Worm (Caenorhabditis elegans) whole organism, L3 larva: Measurements from ENCODE around the gene his-73.

ENCODE experiments used
- aly-2 ChIP-seq: fragments of 150-350 bp; optimal IDR thresholded peaks from 2 replicates; lab custom pipeline; 2014; ENCODE audit warnings: missing biosample characterization, missing genetic modification characterization
- ama-1 ChIP-seq: fragments of 150-350 bp; optimal IDR thresholded peaks from 2 replicates; lab custom pipeline; 2018
- ceh-9 ChIP-seq: sonication (generic microtip); optimal IDR thresholded peaks from 2 replicates; lab custom pipeline; 2018; ENCODE audit warnings: missing biosample characterization, missing genetic modification characterization
- daf-12 ChIP-seq: fragments of 150-350 bp; optimal IDR thresholded peaks from 2 replicates; lab custom pipeline; 2014; ENCODE audit warnings: missing biosample characterization, missing genetic modification reagents, missing genetic modification characterization
- elt-1 ChIP-seq: fragments of 150-350 bp; optimal IDR thresholded peaks from 2 replicates; lab custom pipeline; 2014; ENCODE audit warnings: missing biosample characterization, missing genetic modification characterization
- fkh-10 ChIP-seq: sonication (generic microtip); optimal IDR thresholded peaks from 2 replicates; lab custom pipeline; 2017; ENCODE audit warnings: missing biosample characterization, missing genetic modification reagents, missing genetic modification characterization
- fos-1 ChIP-seq: fragments of 150-350 bp; optimal IDR thresholded peaks from 2 replicates; lab custom pipeline; 2014; ENCODE audit warnings: missing biosample characterization, missing genetic modification characterization
- lin-39 ChIP-seq: fragments of 150-350 bp; optimal IDR thresholded peaks from 2 replicates; lab custom pipeline; 2018; ENCODE audit warnings: missing biosample characterization, missing genetic modification reagents, missing genetic modification characterization
- lsy-12 ChIP-seq: sonication (generic microtip); optimal IDR thresholded peaks from 2 replicates; lab custom pipeline; 2016; ENCODE audit warnings: mild to moderate bottlenecking, missing genetic modification characterization, missing compliant biosample characterization
- mdl-1 ChIP-seq: fragments of 150-350 bp; optimal IDR thresholded peaks from 2 replicates; lab custom pipeline; 2014; ENCODE audit warnings: missing biosample characterization, missing genetic modification characterization
- nhr-11 ChIP-seq: fragments of 150-350 bp; optimal IDR thresholded peaks from 2 replicates; lab custom pipeline; 2014; ENCODE audit warnings: missing biosample characterization, missing genetic modification characterization
- nhr-237 ChIP-seq: fragments of 150-350 bp; optimal IDR thresholded peaks from 2 replicates; lab custom pipeline; 2014; ENCODE audit warnings: missing biosample characterization, missing genetic modification characterization
- nhr-43 ChIP-seq: sonication (generic microtip); optimal IDR thresholded peaks from 2 replicates; lab custom pipeline; 2016; ENCODE audit warnings: mild to moderate bottlenecking, missing genetic modification characterization, missing compliant biosample characterization; ENCODE audit not compliant: poor library complexity, severe bottlenecking
- nhr-76 ChIP-seq: fragments of 150-350 bp; sonication (generic microtip); optimal IDR thresholded peaks from 5 replicates; lab custom pipeline; 2014; ENCODE audit warnings: missing biosample characterization, missing genetic modification characterization
- pqm-1 ChIP-seq: fragments of 150-350 bp; optimal IDR thresholded peaks from 2 replicates; lab custom pipeline; 2017; ENCODE audit warnings: missing biosample characterization, missing genetic modification characterization, inconsistent platforms
- snpc-4 ChIP-seq: fragments of 150-350 bp; optimal IDR thresholded peaks from 2 replicates; lab custom pipeline; 2014; ENCODE audit warnings: missing biosample characterization, missing genetic modification characterization

his-73 gene

DNA sequence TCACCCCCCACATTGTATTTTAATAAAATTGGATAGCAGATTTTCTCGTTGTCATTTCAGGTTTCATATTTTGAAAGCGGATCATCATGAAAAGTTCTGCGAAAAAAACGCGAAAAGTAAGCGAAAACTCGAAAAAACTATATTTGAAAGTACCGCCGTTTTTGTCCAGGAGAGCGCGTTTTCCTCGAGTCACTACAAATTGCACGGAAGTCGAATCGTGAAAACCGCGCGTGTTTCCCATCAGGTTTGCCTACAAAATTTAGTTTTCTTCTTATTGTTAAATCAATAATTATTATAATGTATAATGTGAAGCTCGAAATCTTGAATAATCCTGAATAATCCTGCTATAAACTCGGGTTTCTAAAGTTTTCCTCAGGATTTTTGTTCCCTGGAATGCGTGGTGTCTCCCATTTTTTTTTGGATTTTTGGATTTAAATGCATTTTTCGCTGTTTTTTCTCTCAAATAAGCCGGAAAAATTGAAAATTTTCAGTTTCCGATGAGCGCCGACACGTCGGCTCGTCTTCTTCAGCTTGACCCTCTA is 16.2 kb downstream of the his-73 start, which contains the start of gene btf-1 (continued):
- TF ChIP-seq ceh-9 (tag; lab: Kevin White, UChicago), result no peak
- no peak for TF ChIP-seq mdl-1 (tag; lab: Kevin White, UChicago)
- TF ChIP-seq nhr-43 (tag; lab: Kevin White, UChicago), result no peak
- TF ChIP-seq snpc-4 (tag; lab: Kevin White, UChicago), result peak; percentile 41
- TF ChIP-seq ama-1 (lab: Kevin White, UChicago), result peak; percentile 82

DNA sequence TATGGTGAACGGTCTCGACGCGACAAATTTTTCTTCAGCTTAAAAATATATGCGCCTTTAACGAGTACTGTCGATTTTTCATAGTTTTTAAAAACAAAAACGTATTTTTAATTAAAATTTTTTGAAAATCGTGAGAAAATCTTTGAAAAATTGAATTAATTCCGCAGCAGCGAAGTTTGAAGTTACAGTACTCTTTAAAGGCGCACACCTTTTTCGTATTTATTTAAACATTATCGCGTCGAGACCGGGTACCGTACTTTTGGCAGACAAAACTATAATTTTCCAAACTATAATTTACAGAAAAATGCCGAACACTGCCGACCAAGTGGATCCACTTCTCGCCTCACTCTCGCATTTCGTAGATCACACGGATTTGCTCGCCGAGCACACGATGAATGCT is 32.3 kb downstream of the his-73 start, which contains the start of gene F15D4.2:
TSS of gene F15D4.2 (plus strand) at position 301 of the 400 bp plus-strand sequence.
- no peak for TF ChIP-seq ceh-9 (tag; lab: Kevin White, UChicago)
- TF ChIP-seq aly-2 (tag; lab: Kevin White, UChicago), result no peak
- no peak for TF ChIP-seq nhr-76 (tag; lab: Kevin White, UChicago)
- no peak for TF ChIP-seq elt-1
- TF ChIP-seq daf-12 (tag; lab: Kevin White, UChicago), result no peak
- TF ChIP-seq nhr-43 (tag; lab: Kevin White, UChicago), result no peak

DNA sequence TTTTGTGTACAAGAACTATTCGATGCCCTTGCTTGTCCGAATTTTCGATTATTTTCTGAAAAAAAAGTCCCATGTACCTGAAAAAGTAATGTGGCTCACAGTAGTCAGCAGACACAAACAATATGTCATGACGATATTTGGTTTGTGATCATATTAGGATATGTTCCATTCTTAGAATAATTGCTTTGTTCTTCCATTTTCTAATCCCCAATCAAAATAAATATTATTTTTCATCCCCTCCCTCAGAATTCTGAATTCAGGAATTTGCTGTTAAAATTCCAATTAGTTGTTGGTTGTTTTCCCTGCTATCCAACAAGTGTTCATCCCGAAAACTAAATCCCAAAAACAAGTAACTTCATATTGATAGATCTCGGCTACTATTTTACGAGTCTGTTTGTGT is 35.9 kb downstream of the his-73 start:
- TF ChIP-seq pqm-1 (tag; lab: Kevin White, UChicago) (no peak), nhr-237 (no peak), lsy-12 (tag; lab: Kevin White, UChicago) (no peak), fos-1 (tag; lab: Kevin White, UChicago) (no peak), nhr-43 (tag; lab: Kevin White, UChicago) (no peak), nhr-76 (tag; lab: Kevin White, UChicago) (no peak), fkh-10 (no peak)

DNA sequence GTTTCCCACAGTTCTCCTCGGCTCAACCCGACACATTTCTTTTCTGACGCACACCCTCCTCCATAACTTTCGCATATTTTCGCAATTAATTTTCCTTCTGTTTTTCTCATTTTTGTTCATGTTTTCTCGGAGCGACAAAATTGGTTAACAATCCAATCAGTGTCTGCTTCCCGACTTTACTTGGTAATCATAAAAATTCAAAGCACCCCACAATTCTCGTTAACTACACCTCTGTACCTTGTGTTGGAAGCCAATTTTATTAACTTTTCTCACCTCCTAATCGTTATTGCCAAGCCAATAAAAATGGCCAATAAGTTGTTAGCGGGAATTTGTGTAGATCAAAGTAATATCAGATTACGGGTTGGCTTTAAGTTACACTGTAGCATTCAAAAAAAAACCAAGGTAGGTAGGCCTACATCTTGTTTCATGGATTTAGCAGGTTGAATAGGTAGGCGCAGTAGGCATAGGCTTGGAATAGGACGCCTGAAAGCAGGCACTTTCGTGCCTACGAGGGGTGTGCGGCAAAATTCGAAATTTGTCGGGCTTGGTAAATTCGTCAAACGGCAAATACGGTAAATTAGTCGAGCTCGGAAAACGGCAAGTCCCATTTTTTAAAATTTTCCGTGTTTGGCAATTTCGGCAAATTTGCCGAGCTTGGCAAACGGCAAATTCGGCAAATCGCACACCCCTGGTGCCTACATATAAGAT is 47.1 kb downstream of the his-73 start:
- TF ChIP-seq nhr-11 (tag; lab: Kevin White, UChicago) (peak; percentile 90), lin-39 (tag; lab: Kevin White, UChicago) (no peak)
